Fruit fly (Drosophila melanogaster) whole organism, prepupa: ENCODE data around the gene CG1622.

Experiments
- Blimp-1 ChIP-seq: fragments of 200-800 bp; sonication (Bioruptor generic); optimal IDR thresholded peaks from 3 replicates; lab custom pipeline; 2017; ENCODE audit warnings: missing biosample characterization, missing genetic modification characterization, mild to moderate bottlenecking, moderate library complexity, missing genetic modification reagents
- CG10631 ChIP-seq: fragments of 200-800 bp; sonication (Bioruptor generic); optimal IDR thresholded peaks from 2 replicates; lab custom pipeline; 2016; ENCODE audit warnings: missing biosample characterization, missing genetic modification characterization
- CG10669 ChIP-seq: fragments of 200-800 bp; sonication (Bioruptor generic); optimal IDR thresholded peaks from 3 replicates; lab custom pipeline; 2018; ENCODE audit warnings: missing biosample characterization, mild to moderate bottlenecking, missing genetic modification characterization, moderate library complexity
- CG11762 ChIP-seq: fragments of 200-800 bp; sonication (Bioruptor generic); optimal IDR thresholded peaks from 3 replicates; lab custom pipeline; 2016; ENCODE audit warnings: missing biosample characterization, missing genetic modification characterization; ENCODE audit not compliant: insufficient read depth
- CG15336 ChIP-seq: fragments of 200-800 bp; sonication (Bioruptor generic); IDR thresholded peaks from 2 replicates; pipeline ENCODE4 v1.3.6; 2022; ENCODE audit warnings: missing biosample characterization, missing genetic modification characterization
- CG3032 ChIP-seq: fragments of 200-800 bp; optimal IDR thresholded peaks from 2 replicates; lab custom pipeline; 2019; ENCODE audit warnings: missing biosample characterization, mild to moderate bottlenecking, missing genetic modification characterization, moderate library complexity
- CG31627 ChIP-seq: fragments of 200-800 bp; sonication (Bioruptor generic); optimal IDR thresholded peaks from 3 replicates; lab custom pipeline; 2016; ENCODE audit warnings: missing biosample characterization, missing genetic modification characterization
- CG32006 ChIP-seq: fragments of 200-800 bp; sonication (Bioruptor generic); optimal IDR thresholded peaks from 3 replicates; lab custom pipeline; 2017; ENCODE audit warnings: missing biosample characterization, mild to moderate bottlenecking, missing genetic modification characterization
- CG34406 ChIP-seq: fragments of 200-800 bp; sonication (Bioruptor generic); optimal IDR thresholded peaks from 3 replicates; lab custom pipeline; 2016; ENCODE audit warnings: missing biosample characterization, missing genetic modification characterization
- CG3919 ChIP-seq: fragments of 200-800 bp; sonication (Bioruptor generic); optimal IDR thresholded peaks from 3 replicates; lab custom pipeline; 2016; ENCODE audit warnings: missing biosample characterization, missing genetic modification characterization
- CG4318 ChIP-seq: fragments of 200-800 bp; sonication (Bioruptor generic); optimal IDR thresholded peaks from 3 replicates; lab custom pipeline; 2017; ENCODE audit warnings: missing biosample characterization, mild to moderate bottlenecking, missing genetic modification characterization
- CG6163 ChIP-seq: fragments of 200-800 bp; sonication (Bioruptor generic); IDR thresholded peaks from 3 replicates; pipeline ENCODE4 v1.3.6; 2022; ENCODE audit warnings: missing biosample characterization, missing genetic modification characterization
- CG6276 ChIP-seq: fragments of 200-800 bp; sonication (Bioruptor generic); optimal IDR thresholded peaks from 2 replicates; lab custom pipeline; 2017; ENCODE audit warnings: missing biosample characterization, mild to moderate bottlenecking, missing genetic modification characterization
- CG6792 ChIP-seq: fragments of 200-800 bp; sonication (Bioruptor generic); optimal IDR thresholded peaks from 3 replicates; lab custom pipeline; 2016; ENCODE audit warnings: missing biosample characterization, missing genetic modification characterization
- CG6808 ChIP-seq: fragments of 200-800 bp; sonication (Bioruptor generic); optimal IDR thresholded peaks from 3 replicates; lab custom pipeline; 2017; ENCODE audit warnings: missing biosample characterization, missing genetic modification characterization, mild to moderate bottlenecking, moderate library complexity, missing genetic modification reagents
- CG6854 ChIP-seq: fragments of 200-800 bp; sonication (Bioruptor generic); optimal IDR thresholded peaks from 2 replicates; lab custom pipeline; 2017; ENCODE audit warnings: missing biosample characterization, mild to moderate bottlenecking, missing genetic modification characterization
- CG7368 ChIP-seq: fragments of 200-800 bp; sonication (Bioruptor generic); optimal IDR thresholded peaks from 3 replicates; lab custom pipeline; 2016; ENCODE audit warnings: missing biosample characterization, missing genetic modification characterization
- CG8119 ChIP-seq: fragments of 200-800 bp; sonication (Bioruptor generic); IDR thresholded peaks from 3 replicates; pipeline ENCODE4 v1.3.6; 2022; ENCODE audit warnings: missing biosample characterization, missing genetic modification characterization
- CG8319 ChIP-seq: fragments of 200-800 bp; sonication (Bioruptor generic); optimal IDR thresholded peaks from 3 replicates; lab custom pipeline; 2016; ENCODE audit warnings: missing biosample characterization, missing genetic modification characterization
- CG8632 ChIP-seq: fragments of 200-800 bp; sonication (Bioruptor generic); optimal IDR thresholded peaks from 3 replicates; lab custom pipeline; 2016; ENCODE audit warnings: missing biosample characterization, missing genetic modification characterization
- CG9139 ChIP-seq: fragments of 200-800 bp; sonication (Bioruptor generic); optimal IDR thresholded peaks from 3 replicates; lab custom pipeline; 2017; ENCODE audit warnings: missing biosample characterization, mild to moderate bottlenecking, missing genetic modification characterization
- Eip75B ChIP-seq: fragments of 200-800 bp; sonication (Bioruptor generic); optimal IDR thresholded peaks from 3 replicates; lab custom pipeline; 2016; ENCODE audit warnings: missing biosample characterization, missing genetic modification characterization
- Eip78C ChIP-seq: fragments of 200-800 bp; sonication (Bioruptor generic); peaks from one replicate; lab custom pipeline; 2016; ENCODE audit warnings: missing biosample characterization, missing genetic modification characterization
- Eip93F ChIP-seq: fragments of 200-800 bp; sonication (Bioruptor generic); optimal IDR thresholded peaks from 2 replicates; lab custom pipeline; 2016; ENCODE audit warnings: missing biosample characterization, mild to moderate bottlenecking, missing genetic modification characterization
- Ets21C ChIP-seq: fragments of 200-800 bp; sonication (Bioruptor generic); optimal IDR thresholded peaks from 3 replicates; lab custom pipeline; 2016; ENCODE audit warnings: missing biosample characterization, missing genetic modification characterization
- Gug ChIP-seq: fragments of 200-800 bp; sonication (Bioruptor generic); IDR thresholded peaks from 2 replicates; pipeline ENCODE4 v1.3.6; 2022; ENCODE audit warnings: missing biosample characterization, missing genetic modification characterization
- Hr39 ChIP-seq: fragments of 200-800 bp; sonication (Bioruptor generic); optimal IDR thresholded peaks from 2 replicates; lab custom pipeline; 2016; ENCODE audit warnings: missing biosample characterization, missing genetic modification characterization
- Hr4 ChIP-seq: fragments of 200-800 bp; sonication (Bioruptor generic); optimal IDR thresholded peaks from 3 replicates; lab custom pipeline; 2016; ENCODE audit warnings: missing biosample characterization, missing genetic modification characterization
- Met ChIP-seq: fragments of 200-800 bp; sonication (Bioruptor generic); optimal IDR thresholded peaks from 3 replicates; lab custom pipeline; 2016; ENCODE audit warnings: missing biosample characterization, missing genetic modification characterization
- OdsH ChIP-seq: fragments of 200-800 bp; sonication (Bioruptor generic); optimal IDR thresholded peaks from 3 replicates; lab custom pipeline; 2016; ENCODE audit warnings: missing biosample characterization, missing genetic modification characterization
- Smox ChIP-seq: fragments of 200-800 bp; sonication (Bioruptor generic); optimal IDR thresholded peaks from 3 replicates; lab custom pipeline; 2016; ENCODE audit warnings: missing biosample characterization, missing genetic modification characterization
- Sox102F ChIP-seq: fragments of 200-800 bp; sonication (Bioruptor generic); optimal IDR thresholded peaks from 2 replicates; lab custom pipeline; 2016; ENCODE audit warnings: missing biosample characterization, mild to moderate bottlenecking, missing genetic modification characterization
- Sox14 ChIP-seq: fragments of 200-800 bp; sonication (Bioruptor generic); optimal IDR thresholded peaks from 3 replicates; lab custom pipeline; 2016; ENCODE audit warnings: missing biosample characterization, missing genetic modification characterization
- Sox15 ChIP-seq: fragments of 200-800 bp; sonication (Bioruptor generic); optimal IDR thresholded peaks from 3 replicates; lab custom pipeline; 2016; ENCODE audit warnings: missing biosample characterization, missing genetic modification characterization
- achi ChIP-seq: fragments of 200-800 bp; sonication (Bioruptor generic); optimal IDR thresholded peaks from 3 replicates; lab custom pipeline; 2016; ENCODE audit warnings: missing biosample characterization, missing genetic modification characterization
- acj6 ChIP-seq: fragments of 200-800 bp; sonication (Bioruptor generic); optimal IDR thresholded peaks from 3 replicates; lab custom pipeline; 2016; ENCODE audit warnings: missing biosample characterization, missing genetic modification characterization
- cyc ChIP-seq: fragments of 200-800 bp; sonication (Bioruptor generic); optimal IDR thresholded peaks from 3 replicates; lab custom pipeline; 2016; ENCODE audit warnings: missing biosample characterization, missing genetic modification characterization
- esn ChIP-seq: fragments of 200-800 bp; sonication (Bioruptor generic); optimal IDR thresholded peaks from 2 replicates; lab custom pipeline; 2016; ENCODE audit warnings: missing biosample characterization, mild to moderate bottlenecking, missing genetic modification characterization, moderate library complexity
- fd59A ChIP-seq: fragments of 200-800 bp; sonication (Bioruptor generic); optimal IDR thresholded peaks from 2 replicates; lab custom pipeline; 2017; ENCODE audit warnings: missing biosample characterization, mild to moderate bottlenecking, missing genetic modification characterization, missing genetic modification reagents
- fd85E ChIP-seq: fragments of 200-800 bp; sonication (Bioruptor generic); optimal IDR thresholded peaks from 3 replicates; lab custom pipeline; 2016; ENCODE audit warnings: missing biosample characterization, missing genetic modification characterization
- fkh ChIP-seq: fragments of 200-800 bp; sonication (Bioruptor generic); optimal IDR thresholded peaks from 3 replicates; lab custom pipeline; 2017; ENCODE audit warnings: missing biosample characterization, mild to moderate bottlenecking, missing genetic modification characterization, moderate library complexity
- lz ChIP-seq: fragments of 200-800 bp; sonication (Bioruptor generic); optimal IDR thresholded peaks from 3 replicates; lab custom pipeline; 2016; ENCODE audit warnings: missing biosample characterization, missing genetic modification characterization
- net ChIP-seq: fragments of 200-800 bp; sonication (Bioruptor generic); optimal IDR thresholded peaks from 3 replicates; lab custom pipeline; 2016; ENCODE audit warnings: missing biosample characterization, missing genetic modification characterization
- pdm3 ChIP-seq: fragments of 200-800 bp; sonication (Bioruptor generic); optimal IDR thresholded peaks from 3 replicates; lab custom pipeline; 2016; ENCODE audit warnings: missing biosample characterization, missing genetic modification characterization
- salr ChIP-seq, 2 experiments: fragments of 200-800 bp; sonication (Bioruptor generic); optimal IDR thresholded peaks; 3 replicates each; lab custom pipeline; 2016 to 2018; ENCODE audit warnings: missing biosample characterization in 2 of 2, missing genetic modification characterization in 2 of 2, mild to moderate bottlenecking in 1 of 2
- spab ChIP-seq: fragments of 200-800 bp; sonication (Bioruptor generic); optimal IDR thresholded peaks from 2 replicates; lab custom pipeline; 2017; ENCODE audit warnings: missing biosample characterization, mild to moderate bottlenecking, missing genetic modification characterization, missing genetic modification reagents
- ss ChIP-seq, 2 experiments: fragments of 200-800 bp; sonication (Bioruptor generic); optimal IDR thresholded peaks; 2 replicates in 1 of 2; 3 replicates in 1 of 2; lab custom pipeline; 2017 to 2018; ENCODE audit warnings: mild to moderate bottlenecking in 2 of 2, missing biosample characterization in 2 of 2, missing genetic modification characterization in 2 of 2, moderate library complexity in 1 of 2
- svp ChIP-seq: fragments of 200-800 bp; sonication (Bioruptor generic); peaks from one replicate; lab custom pipeline; 2016; ENCODE audit warnings: missing biosample characterization, missing genetic modification characterization
- topi ChIP-seq: fragments of 200-800 bp; sonication (Bioruptor generic); optimal IDR thresholded peaks from 3 replicates; lab custom pipeline; 2016; ENCODE audit warnings: missing biosample characterization, missing genetic modification characterization
- vri ChIP-seq: fragments of 200-800 bp; sonication (Bioruptor generic); optimal IDR thresholded peaks from 3 replicates; lab custom pipeline; 2016; ENCODE audit warnings: missing biosample characterization, mild to moderate bottlenecking, missing genetic modification characterization

Gene CG1622

DNA sequence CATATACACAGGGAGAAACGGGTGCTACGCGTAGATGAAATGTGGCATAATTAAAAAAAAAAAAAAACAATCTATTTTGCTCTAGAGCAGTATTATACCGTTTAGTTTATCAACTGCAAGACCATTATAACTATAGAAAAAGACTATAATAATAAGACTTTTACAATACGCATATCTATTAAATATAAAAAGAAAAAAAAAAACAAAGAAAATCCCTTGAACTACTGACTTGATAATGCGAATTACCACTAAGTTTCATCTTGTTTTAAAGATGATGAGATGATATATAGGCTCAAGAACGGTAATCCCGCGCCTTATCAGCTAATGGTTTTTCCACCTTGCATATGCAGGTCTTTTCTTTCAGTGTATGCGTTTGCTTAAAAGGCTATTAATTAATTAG, 10.3 kb downstream of the CG1622 start:
- TF ChIP-seq CG6163 (GFP tag; lab: Robert Waterston, UW) = peak; percentile 33; the same call in 1 of the 3 replicates
- peak; percentile 8 for TF ChIP-seq cyc
- peak; percentile 56 for TF ChIP-seq CG6792 (GFP tag; lab: Kevin White, UChicago)
- TF ChIP-seq esn (GFP tag; lab: Kevin White, UChicago) = peak; percentile 64
- peak; percentile 53 for TF ChIP-seq CG32006
- TF ChIP-seq Smox (GFP tag; lab: Kevin White, UChicago) = peak; percentile 61
- TF ChIP-seq net (GFP tag; lab: Kevin White, UChicago) = peak; percentile 28
- peak; percentile 30 for TF ChIP-seq Eip93F (GFP tag; lab: Kevin White, UChicago)
- peak; percentile 35 for TF ChIP-seq CG31627
- peak; percentile 17 for TF ChIP-seq Sox102F
- peak; percentile 56 for TF ChIP-seq Met
- peak; percentile 1 for TF ChIP-seq CG8319
- TF ChIP-seq spab = no peak
- peak; percentile 9 for TF ChIP-seq CG11762 (GFP tag; lab: Kevin White, UChicago)
- peak; percentile 38 for TF ChIP-seq Eip75B (GFP tag; lab: Kevin White, UChicago)
- TF ChIP-seq svp (GFP tag; lab: Kevin White, UChicago) = peak; percentile 74
- no peak for TF ChIP-seq CG7368 (GFP tag; lab: Kevin White, UChicago)
- peak; percentile 37 for TF ChIP-seq topi (GFP tag; lab: Kevin White, UChicago)
- peak; percentile 12 for TF ChIP-seq CG3032
- TF ChIP-seq lz = peak; percentile 44
- peak; percentile 49 for TF ChIP-seq OdsH (GFP tag; lab: Kevin White, UChicago)
- peak; percentile 29; the same call in 1 of the 2 replicates for TF ChIP-seq CG15336 (GFP tag; lab: Robert Waterston, UW)
- peak; percentile 1 for TF ChIP-seq CG6808 (GFP tag; lab: Kevin White, UChicago)
- TF ChIP-seq Hr4 = peak; percentile 2
- TF ChIP-seq Blimp-1 (GFP tag; lab: Kevin White, UChicago) = no peak
- peak; percentile 2 for TF ChIP-seq CG10669 (GFP tag; lab: Kevin White, UChicago)
- peak; percentile 34 for TF ChIP-seq Sox14 (GFP tag; lab: Kevin White, UChicago)
- peak; percentile 40; the same call in 1 of the 3 replicates for TF ChIP-seq CG8119 (GFP tag; lab: Robert Waterston, UW)
- TF ChIP-seq Eip78C = peak; percentile 87
- TF ChIP-seq vri (GFP tag; lab: Kevin White, UChicago) = peak; percentile 9
- no peak for TF ChIP-seq fd85E (GFP tag; lab: Kevin White, UChicago)
- TF ChIP-seq CG9139 (GFP tag; lab: Kevin White, UChicago) = no peak
- no peak for TF ChIP-seq Ets21C (GFP tag; lab: Kevin White, UChicago)
- 0 out of 2 replicates have a peak, but pooled peaks have one; percentile 15 for TF ChIP-seq Gug (GFP tag; lab: Robert Waterston, UW)
- TF ChIP-seq CG10631 (GFP tag; lab: Kevin White, UChicago) = peak; percentile 47
- peak; percentile 35 for TF ChIP-seq CG3919 (GFP tag; lab: Kevin White, UChicago)
- peak in 1 of 2 experiments; percentile 2 for TF ChIP-seq salr (GFP tag; optimal IDR thresholded peaks at IDR 0.05; lab: Kevin White, UChicago)
- peak; percentile 8 for TF ChIP-seq CG4318
- TF ChIP-seq CG8632 = peak; percentile 58
- no peak for TF ChIP-seq CG6276 (GFP tag; lab: Kevin White, UChicago)
- no peak for TF ChIP-seq fd59A (GFP tag; lab: Kevin White, UChicago)
- peak; percentile 37 for TF ChIP-seq pdm3
- no peak for TF ChIP-seq Sox15
- no peak for TF ChIP-seq fkh (GFP tag; lab: Kevin White, UChicago)
- TF ChIP-seq CG34406 = peak; percentile 56
- peak; percentile 36 for TF ChIP-seq acj6 (GFP tag; lab: Kevin White, UChicago)
- no peak for TF ChIP-seq CG6854 (GFP tag; lab: Kevin White, UChicago)
- TF ChIP-seq achi (GFP tag; lab: Kevin White, UChicago) = peak; percentile 44
- peak; percentile 37 for TF ChIP-seq Hr39 (GFP tag; lab: Kevin White, UChicago)
- peak in 1 of 2 experiments; percentile 16 for TF ChIP-seq ss (GFP tag; optimal IDR thresholded peaks at IDR 0.05; lab: Kevin White, UChicago)
